Worm (Caenorhabditis elegans) whole organism, L3 larva: ENCODE measurements around the gene Y7A5A.9.

ENCODE experiments used
- ZK546.5 ChIP-seq: sonication (generic microtip); optimal IDR thresholded peaks from 2 replicates; lab custom pipeline; 2017; ENCODE audit warnings: missing biosample characterization, missing genetic modification characterization
- aly-2 ChIP-seq: fragments of 150-350 bp; optimal IDR thresholded peaks from 2 replicates; lab custom pipeline; 2014; ENCODE audit warnings: missing biosample characterization, missing genetic modification characterization
- daf-12 ChIP-seq: fragments of 150-350 bp; optimal IDR thresholded peaks from 2 replicates; lab custom pipeline; 2014; ENCODE audit warnings: missing biosample characterization, missing genetic modification reagents, missing genetic modification characterization
- eor-1 ChIP-seq, 2 experiments: fragments of 150-350 bp; optimal IDR thresholded peaks; 2 replicates each; lab custom pipeline; 2014 to 2018; ENCODE audit warnings: missing biosample characterization in 2 of 2, missing genetic modification characterization in 2 of 2
- lin-39 ChIP-seq: fragments of 150-350 bp; optimal IDR thresholded peaks from 2 replicates; lab custom pipeline; 2018; ENCODE audit warnings: missing biosample characterization, missing genetic modification reagents, missing genetic modification characterization
- lsy-12 ChIP-seq: sonication (generic microtip); optimal IDR thresholded peaks from 2 replicates; lab custom pipeline; 2016; ENCODE audit warnings: mild to moderate bottlenecking, missing genetic modification characterization, missing compliant biosample characterization
- pha-4 ChIP-seq: fragments of 150-350 bp; optimal IDR thresholded peaks from 2 replicates; lab custom pipeline; 2014; ENCODE audit warnings: missing biosample characterization, missing genetic modification reagents, missing genetic modification characterization
- ztf-4 ChIP-seq: fragments of 150-350 bp; optimal IDR thresholded peaks from 2 replicates; lab custom pipeline; 2014; ENCODE audit warnings: missing biosample characterization, missing genetic modification characterization

- TF ChIP-seq daf-12 (tag; lab: Kevin White, UChicago) (no peak), lsy-12 (tag; lab: Kevin White, UChicago) (no peak), ztf-4 (tag; lab: Kevin White, UChicago) (no peak), lin-39 (no peak), eor-1 (tag; optimal IDR thresholded peaks at IDR 0.05; lab: Kevin White, UChicago) (no peak), pha-4 (tag; lab: Kevin White, UChicago) (no peak), aly-2 (tag; lab: Kevin White, UChicago) (no peak), ZK546.5 (tag; lab: Kevin White, UChicago) (no peak)
Measured at ce11 chrX:15826866-15827265, at the start of gene Y7A5A.9.
